Worm (Caenorhabditis elegans) whole organism, L1 larva: ENCODE results near the gene Y38H6C.8.
"Not testable (repeated sequence)": the region's sequence is repeated elsewhere in the genome, so short reads cannot be mapped to it uniquely, and the experiment has no call there.

Experiments
- C04F5.9 ChIP-seq: sonication (generic microtip); optimal IDR thresholded peaks from 2 replicates; lab custom pipeline; 2016; ENCODE audit warnings: missing genetic modification characterization, missing compliant biosample characterization
- F16B12.6 ChIP-seq: fragments of 150-350 bp; optimal IDR thresholded peaks from 2 replicates; lab custom pipeline; 2014; ENCODE audit warnings: missing biosample characterization, missing genetic modification characterization
- aly-2 ChIP-seq: fragments of 150-350 bp; optimal IDR thresholded peaks from 2 replicates; lab custom pipeline; 2014; ENCODE audit warnings: missing biosample characterization, missing genetic modification characterization
- blmp-1 ChIP-seq: fragments of 150-350 bp; optimal IDR thresholded peaks from 2 replicates; lab custom pipeline; 2014; ENCODE audit warnings: missing biosample characterization, missing genetic modification characterization
- ceh-63 ChIP-seq: fragments of 200-800 bp; sonication (Bioruptor generic); optimal IDR thresholded peaks from 2 replicates; lab custom pipeline; 2018; ENCODE audit warnings: mild to moderate bottlenecking, missing genetic modification characterization, missing compliant biosample characterization
- ceh-8 ChIP-seq: fragments of 200-800 bp; sonication (Bioruptor generic); optimal IDR thresholded peaks from 2 replicates; lab custom pipeline; 2018; ENCODE audit warnings: mild to moderate bottlenecking, missing genetic modification characterization, moderate library complexity, missing compliant biosample characterization
- ceh-82 ChIP-seq, 3 experiments: fragments of 150-350 bp in 1 of 3; sonication (generic microtip) in 2 of 3; optimal IDR thresholded peaks; 2 replicates each; lab custom pipeline; 2014 to 2017; ENCODE audit warnings: missing biosample characterization in 3 of 3, missing genetic modification characterization in 3 of 3
- dpl-1 ChIP-seq, 3 experiments: fragments of 150-350 bp in 2 of 3; sonication (generic microtip) in 1 of 3; optimal IDR thresholded peaks; 2 replicates each; lab custom pipeline; 2014 to 2017; ENCODE audit warnings: missing biosample characterization in 3 of 3, missing genetic modification characterization in 3 of 3, missing genetic modification reagents in 3 of 3
- efl-1 ChIP-seq, 4 experiments: fragments of 150-350 bp; optimal IDR thresholded peaks in 3 of 4; peaks in 1 of 4; 1 replicate in 1 of 4; 2 replicates in 3 of 4; lab custom pipeline; 2014; ENCODE audit warnings: missing biosample characterization in 2 of 4, missing genetic modification characterization in 2 of 4, missing genetic modification reagents in 2 of 4
- elt-3 ChIP-seq, 6 experiments: fragments of 150-350 bp in 1 of 6; sonication (generic microtip); optimal IDR thresholded peaks; 2 replicates each; lab custom pipeline; 2017 to 2018; ENCODE audit warnings: missing biosample characterization in 6 of 6, missing genetic modification characterization in 6 of 6, inconsistent platforms in 1 of 6
- fkh-8 ChIP-seq: sonication (generic microtip); optimal IDR thresholded peaks from 2 replicates; lab custom pipeline; 2016; ENCODE audit warnings: mild to moderate bottlenecking, missing genetic modification characterization, missing compliant biosample characterization
- hlh-4 ChIP-seq: sonication (generic microtip); optimal IDR thresholded peaks from 2 replicates; lab custom pipeline; 2016; ENCODE audit warnings: mild to moderate bottlenecking, missing genetic modification characterization, missing compliant biosample characterization
- hpl-2 ChIP-seq: fragments of 150-350 bp; optimal IDR thresholded peaks from 2 replicates; lab custom pipeline; 2014; ENCODE audit warnings: missing biosample characterization, missing genetic modification reagents, missing genetic modification characterization
- isw-1 ChIP-seq: fragments of 200-800 bp; sonication (Bioruptor generic); IDR thresholded peaks from 2 replicates; pipeline ENCODE4 v1.3.6; 2022; ENCODE audit warnings: missing genetic modification characterization, missing compliant biosample characterization
- lin-35 ChIP-seq, 2 experiments: fragments of 150-350 bp; optimal IDR thresholded peaks; 2 replicates each; lab custom pipeline; 2014; ENCODE audit warnings: missing biosample characterization in 2 of 2, missing genetic modification characterization in 2 of 2, missing genetic modification reagents in 2 of 2
- lin-39 ChIP-seq: fragments of 150-350 bp; optimal IDR thresholded peaks from 2 replicates; lab custom pipeline; 2014; ENCODE audit warnings: missing biosample characterization, missing genetic modification reagents, missing genetic modification characterization
- lsy-2 ChIP-seq, 2 experiments: fragments of 150-350 bp; optimal IDR thresholded peaks; 2 replicates each; lab custom pipeline; 2014; ENCODE audit warnings: missing biosample characterization in 2 of 2, missing genetic modification characterization in 2 of 2
- mef-2 ChIP-seq: fragments of 150-350 bp; optimal IDR thresholded peaks from 2 replicates; lab custom pipeline; 2014; ENCODE audit warnings: missing biosample characterization, missing genetic modification characterization
- mep-1 ChIP-seq: fragments of 150-350 bp; optimal IDR thresholded peaks from 2 replicates; lab custom pipeline; 2014; ENCODE audit warnings: missing biosample characterization, missing genetic modification characterization
- nhr-11 ChIP-seq: fragments of 150-350 bp; optimal IDR thresholded peaks from 2 replicates; lab custom pipeline; 2014; ENCODE audit warnings: missing biosample characterization, missing genetic modification characterization
- nhr-19 ChIP-seq: fragments of 200-800 bp; sonication (Bioruptor generic); conservative IDR thresholded peaks from 2 replicates; pipeline ENCODE4 v1.3.6; 2022; ENCODE audit warnings: missing genetic modification characterization, missing compliant biosample characterization
- nhr-77 ChIP-seq: fragments of 150-350 bp; optimal IDR thresholded peaks from 2 replicates; lab custom pipeline; 2014; ENCODE audit warnings: missing biosample characterization, missing genetic modification characterization
- nhr-85 ChIP-seq: sonication (generic microtip); peaks from one replicate; lab custom pipeline; 2016; ENCODE audit warnings: missing genetic modification characterization, inconsistent platforms, missing compliant biosample characterization
- nhr-90 ChIP-seq: sonication (generic microtip); optimal IDR thresholded peaks from 2 replicates; lab custom pipeline; 2016; ENCODE audit warnings: mild to moderate bottlenecking, missing genetic modification characterization, missing compliant biosample characterization; ENCODE audit not compliant: poor library complexity
- pag-3 ChIP-seq: sonication (generic microtip); optimal IDR thresholded peaks from 2 replicates; lab custom pipeline; 2017; ENCODE audit warnings: missing genetic modification characterization, mild to moderate bottlenecking, missing compliant biosample characterization, antibody characterized with exemption, borderline replicate concordance; ENCODE audit not compliant: insufficient read depth
- pax-3 ChIP-seq: fragments of 200-800 bp; sonication (Bioruptor generic); optimal IDR thresholded peaks from 2 replicates; lab custom pipeline; 2018; ENCODE audit warnings: mild to moderate bottlenecking, missing genetic modification characterization, moderate library complexity, missing compliant biosample characterization
- rnt-1 ChIP-seq: sonication (generic microtip); optimal IDR thresholded peaks from 2 replicates; lab custom pipeline; 2016; ENCODE audit warnings: mild to moderate bottlenecking, missing genetic modification characterization, moderate library complexity, missing compliant biosample characterization
- snu-23 ChIP-seq: sonication (generic microtip); optimal IDR thresholded peaks from 2 replicates; lab custom pipeline; 2016; ENCODE audit warnings: missing genetic modification characterization, missing compliant biosample characterization
- sox-4 ChIP-seq: sonication (generic microtip); optimal IDR thresholded peaks from 2 replicates; lab custom pipeline; 2016; ENCODE audit warnings: missing genetic modification characterization, missing compliant biosample characterization
- tbx-2 ChIP-seq: sonication (generic microtip); optimal IDR thresholded peaks from 2 replicates; lab custom pipeline; 2016; ENCODE audit warnings: missing genetic modification characterization, missing compliant biosample characterization
- unc-62 ChIP-seq: fragments of 150-350 bp; optimal IDR thresholded peaks from 2 replicates; lab custom pipeline; 2014; ENCODE audit warnings: missing biosample characterization, missing genetic modification reagents, missing genetic modification characterization
- unc-98 ChIP-seq: fragments of 200-800 bp; sonication (Bioruptor generic); IDR thresholded peaks from 2 replicates; pipeline ENCODE4 v1.3.6; 2022; ENCODE audit warnings: missing genetic modification characterization, missing compliant biosample characterization
- xbp-1 ChIP-seq: sonication (generic microtip); optimal IDR thresholded peaks from 2 replicates; lab custom pipeline; 2016; ENCODE audit warnings: missing genetic modification characterization, missing compliant biosample characterization
- zag-1 ChIP-seq: fragments of 150-350 bp; optimal IDR thresholded peaks from 2 replicates; lab custom pipeline; 2014; ENCODE audit warnings: missing biosample characterization, missing genetic modification characterization
- ztf-11 ChIP-seq, 2 experiments: sonication (generic microtip); optimal IDR thresholded peaks; 2 replicates each; lab custom pipeline; 2016 to 2017; ENCODE audit warnings: missing genetic modification characterization in 2 of 2, missing biosample characterization in 1 of 2, missing compliant biosample characterization in 1 of 2

Y38H6C.8 gene

DNA sequence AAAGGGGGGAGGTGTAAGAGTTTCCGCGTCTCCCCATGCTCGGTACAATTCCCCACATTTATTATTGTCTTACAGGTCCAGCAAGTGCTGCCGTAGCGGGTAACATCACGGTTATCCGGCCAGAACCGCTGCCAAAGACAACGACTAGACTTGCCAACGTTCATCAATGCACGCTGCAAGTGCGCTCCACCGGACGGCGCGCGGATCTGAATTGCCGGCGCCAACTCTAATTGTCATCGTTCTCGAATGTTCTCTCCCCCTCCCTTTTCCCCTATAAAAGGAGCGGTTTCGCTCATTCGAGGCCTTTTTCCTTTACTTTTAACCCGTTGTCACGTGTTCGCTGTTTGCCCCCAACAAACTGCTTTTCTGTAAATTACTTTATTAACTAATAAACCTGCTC lies at the start of gene Y38H6C.8:
Y38H6C.8 (plus strand) TSS at position 301 of the 400 bp plus-strand sequence.
- TF ChIP-seq aly-2; nhr-90 (tag; lab: Kevin White, UChicago); hpl-2: not testable (repeated sequence)

DNA sequence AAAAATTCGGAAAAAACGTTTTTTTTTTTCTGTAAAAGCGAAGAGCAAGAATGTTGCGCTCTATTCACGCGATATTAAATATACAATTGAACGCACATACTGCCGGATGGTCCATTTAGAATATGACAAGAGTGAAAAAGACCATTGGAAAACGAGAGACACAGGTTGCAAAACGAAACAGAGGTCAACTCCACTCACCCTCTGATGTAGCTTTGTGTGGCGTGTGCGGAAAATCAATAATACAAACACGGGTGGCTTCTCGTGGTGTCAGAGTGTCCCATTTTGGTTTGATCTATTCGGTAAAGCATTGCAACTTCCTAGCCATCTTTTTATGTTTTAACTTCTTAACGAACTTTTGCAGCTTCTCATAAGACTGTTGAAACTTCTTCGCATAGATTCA lies 49.0 kb upstream of the Y38H6C.8 start:
- TF ChIP-seq snu-23 (GFP tag; lab: Kevin White, UChicago) (no peak), nhr-11 (tag; lab: Kevin White, UChicago) (no peak)

DNA sequence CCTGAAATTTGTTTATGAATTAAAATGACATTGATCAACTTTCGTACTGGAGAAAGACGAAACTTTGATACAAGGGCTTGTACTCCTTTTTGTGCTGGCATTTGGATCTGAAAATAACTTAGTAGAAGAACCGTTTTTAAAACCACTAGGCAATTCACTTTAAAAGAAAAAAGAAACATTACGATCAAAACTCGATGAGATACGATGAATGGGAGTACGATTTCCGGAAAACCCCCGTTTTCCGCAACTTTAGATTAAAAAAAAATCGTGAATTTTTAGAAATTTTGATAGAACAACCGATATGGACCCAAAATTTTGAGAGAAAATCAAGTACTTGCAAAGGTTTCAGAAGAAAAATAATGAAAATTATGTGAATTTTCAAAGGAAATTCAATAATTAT lies 43.4 kb upstream of the Y38H6C.8 start, which contains the start of gene B0250.8:
B0250.8 (minus strand) TSS at position 101 of the 400 bp plus-strand sequence.
- TF ChIP-seq ceh-8 (GFP tag; lab: Kevin White, UChicago) = no peak
- TF ChIP-seq lin-39 (tag; lab: Kevin White, UChicago) = no peak
- TF ChIP-seq unc-98 (GFP tag; lab: Robert Waterston, UW) = no peak
- no peak for TF ChIP-seq lin-35 (GFP tag; optimal IDR thresholded peaks at IDR 0.05; lab: Kevin White, UChicago)
- no peak for TF ChIP-seq unc-62 (GFP tag; lab: Kevin White, UChicago)
- no peak for TF ChIP-seq hlh-4 (tag; lab: Kevin White, UChicago)
- TF ChIP-seq tbx-2 = no peak
- TF ChIP-seq pax-3 (tag; lab: Kevin White, UChicago) = no peak
- no peak for TF ChIP-seq nhr-19 (GFP tag; lab: Robert Waterston, UW)
- no peak for TF ChIP-seq efl-1 (optimal IDR thresholded peaks at IDR 0.05; lab: Kevin White, UChicago)
- TF ChIP-seq efl-1 (GFP tag; optimal IDR thresholded peaks at IDR 0.05 in 1 of 2; lab: Kevin White, UChicago) = no peak
- TF ChIP-seq mef-2 (tag; lab: Kevin White, UChicago) = no peak
- TF ChIP-seq pag-3 (tag; lab: Kevin White, UChicago) = no peak
- TF ChIP-seq mep-1 (tag; lab: Kevin White, UChicago) = no peak
- no peak for TF ChIP-seq ceh-82 (tag; optimal IDR thresholded peaks at IDR 0.05; lab: Kevin White, UChicago)
- TF ChIP-seq sox-4 (tag; lab: Kevin White, UChicago) = no peak
- no peak for TF ChIP-seq rnt-1 (tag; lab: Kevin White, UChicago)
- TF ChIP-seq C04F5.9 (tag; lab: Kevin White, UChicago) = no peak
- TF ChIP-seq nhr-90 (tag; lab: Kevin White, UChicago) = no peak
- TF ChIP-seq zag-1 = no peak

DNA sequence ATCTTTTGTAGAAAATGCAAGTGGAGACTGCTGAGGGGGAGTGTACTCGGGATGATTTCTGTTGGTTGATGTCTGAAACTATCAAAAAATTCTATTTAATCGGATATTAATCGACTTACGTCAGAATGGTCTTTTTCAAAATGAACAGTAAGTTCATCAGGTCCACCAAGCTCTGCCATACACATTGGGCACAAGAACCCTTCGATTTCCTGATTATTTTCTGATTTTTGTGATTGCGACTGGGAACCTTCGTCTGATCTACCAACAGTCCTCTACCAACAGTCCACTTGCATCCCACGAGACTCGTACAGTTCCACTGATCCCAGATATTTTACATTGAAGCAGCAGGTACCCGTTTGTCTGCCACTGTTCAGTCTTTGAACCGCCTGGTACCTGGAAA lies 38.7 kb upstream of the Y38H6C.8 start:
- TF ChIP-seq nhr-85 (tag; lab: Kevin White, UChicago) (peak; percentile 6), ztf-11 (tag; optimal IDR thresholded peaks at IDR 0.05; lab: Kevin White, UChicago) (no peak)
- TF ChIP-seq, all 84 proteins: peak for 1

DNA sequence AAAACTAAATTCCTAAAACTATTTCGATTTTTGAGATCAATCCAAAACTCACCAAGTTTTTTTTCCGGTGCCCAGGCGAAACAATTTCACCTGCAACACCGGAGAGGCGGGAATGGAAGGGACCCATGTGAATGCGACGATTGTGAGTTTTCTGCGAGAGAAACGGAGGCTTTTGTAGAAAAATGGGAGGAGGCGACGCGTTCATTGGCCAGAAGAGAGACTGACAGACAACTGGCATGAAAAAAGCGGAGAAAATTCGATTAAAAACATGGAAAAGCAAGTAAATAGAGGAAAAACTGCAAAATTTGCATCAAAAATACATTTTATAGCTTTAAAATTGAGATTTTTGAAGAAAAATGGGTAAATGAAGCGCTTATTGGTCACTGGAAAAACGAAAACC lies 37.9 kb upstream of the Y38H6C.8 start, which contains the start of gene B0250.7:
B0250.7 (minus strand) TSS at position 232 of the 400 bp plus-strand sequence.
- TF ChIP-seq lsy-2 (tag; optimal IDR thresholded peaks at IDR 0.05; lab: Kevin White, UChicago) = peak in 1 of 2 experiments; percentile 21
- TF ChIP-seq efl-1 (optimal IDR thresholded peaks at IDR 0.05; lab: Kevin White, UChicago) = no peak
- TF ChIP-seq efl-1 (GFP tag; optimal IDR thresholded peaks at IDR 0.05 in 1 of 2; lab: Kevin White, UChicago) = peak in 1 of 2 experiments; percentile 47
- TF ChIP-seq ceh-8 (GFP tag; lab: Kevin White, UChicago) = no peak

DNA sequence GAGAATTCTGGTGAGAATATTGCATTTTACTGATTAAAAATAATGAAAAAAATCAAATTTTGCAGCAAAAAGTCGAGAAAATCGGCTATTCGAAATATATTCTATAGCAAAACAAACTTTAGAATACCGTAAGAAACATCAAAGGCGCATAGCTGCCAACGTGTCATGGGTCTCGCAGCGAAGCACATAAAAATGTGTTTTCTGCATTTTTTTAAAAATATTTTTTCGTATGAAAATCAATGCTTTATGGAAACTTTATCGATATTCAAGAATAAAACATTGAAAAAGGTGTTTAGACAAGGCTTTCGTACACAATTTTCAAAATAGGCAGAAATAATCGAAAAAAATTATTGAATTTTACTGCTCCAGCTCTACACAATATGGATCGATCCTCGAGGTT lies 37.2 kb upstream of the Y38H6C.8 start:
- TF ChIP-seq fkh-8 = no peak
- TF ChIP-seq efl-1 (optimal IDR thresholded peaks at IDR 0.05; lab: Kevin White, UChicago) = no peak
- peak in 1 of 2 experiments; percentile 69 for TF ChIP-seq efl-1 (GFP tag; optimal IDR thresholded peaks at IDR 0.05 in 1 of 2; lab: Kevin White, UChicago)
- TF ChIP-seq nhr-77 = no peak
- TF ChIP-seq nhr-19 (GFP tag; lab: Robert Waterston, UW) = no peak

DNA sequence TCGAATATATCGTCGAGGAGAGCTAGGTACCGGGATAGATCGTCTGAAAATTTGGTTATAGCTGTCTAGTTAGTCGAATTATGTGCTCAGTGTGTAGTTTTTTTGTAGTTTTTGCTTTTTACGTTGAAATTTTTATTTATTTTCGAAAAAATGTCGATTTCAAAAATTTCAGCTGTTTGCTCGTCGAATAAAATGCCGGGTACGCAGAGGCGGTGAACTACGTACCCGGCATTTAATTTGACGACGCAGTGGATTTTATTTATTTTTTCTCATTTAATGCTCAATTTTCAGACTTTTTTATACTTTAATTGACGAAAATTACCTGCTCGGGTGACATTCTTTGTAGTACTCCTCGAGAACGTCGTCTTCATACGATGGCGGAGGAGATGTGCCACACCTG lies 36.8 kb upstream of the Y38H6C.8 start:
- TF ChIP-seq ceh-82 (tag; optimal IDR thresholded peaks at IDR 0.05; lab: Kevin White, UChicago) (peak; percentile 3 to 7 (median 5)), snu-23 (GFP tag; lab: Kevin White, UChicago) (peak; percentile 38), isw-1 (GFP tag; lab: Robert Waterston, UW) (peak; percentile 17), F16B12.6 (tag; lab: Kevin White, UChicago) (peak; percentile 84), efl-1 (optimal IDR thresholded peaks at IDR 0.05; lab: Kevin White, UChicago) (peak; percentile 23 to 51), efl-1 (GFP tag; optimal IDR thresholded peaks at IDR 0.05 in 1 of 2; lab: Kevin White, UChicago) (peak; percentile 34 to 92), blmp-1 (tag; lab: Kevin White, UChicago) (no peak), lin-35 (GFP tag; optimal IDR thresholded peaks at IDR 0.05; lab: Kevin White, UChicago) (peak; percentile 12 to 17), ceh-63 (no peak), elt-3 (tag; optimal IDR thresholded peaks at IDR 0.05; lab: Kevin White, UChicago) (peak in 1 of 6 experiments; percentile 41), mep-1 (tag; lab: Kevin White, UChicago) (no peak), xbp-1 (tag; lab: Kevin White, UChicago) (peak; percentile 23), rnt-1 (tag; lab: Kevin White, UChicago) (peak; percentile 21), ztf-11 (tag; optimal IDR thresholded peaks at IDR 0.05; lab: Kevin White, UChicago) (no peak), lsy-2 (tag; optimal IDR thresholded peaks at IDR 0.05; lab: Kevin White, UChicago) (peak; percentile 42 to 51), dpl-1 (GFP tag; optimal IDR thresholded peaks at IDR 0.05; lab: Kevin White, UChicago) (peak in 2 of 3 experiments; percentile 39 to 44)
